Worm (Caenorhabditis elegans) whole organism, early embryonic: Measurements from ENCODE around the gene C05C12.4.

Experiments used
- B0310.2 ChIP-seq: sonication (generic microtip); optimal IDR thresholded peaks from 2 replicates; lab custom pipeline; 2016; ENCODE audit warnings: mild to moderate bottlenecking, missing genetic modification characterization, missing compliant biosample characterization
- F13C5.2 ChIP-seq: sonication (generic microtip); optimal IDR thresholded peaks from 2 replicates; lab custom pipeline; 2017; ENCODE audit warnings: mild to moderate bottlenecking, missing genetic modification characterization, inconsistent platforms, missing compliant biosample characterization
- ama-1 ChIP-seq: fragments of 150-350 bp; optimal IDR thresholded peaks from 2 replicates; lab custom pipeline; 2014
- ceh-13 ChIP-seq: fragments of 200-800 bp; sonication (Bioruptor generic); optimal IDR thresholded peaks from 2 replicates; lab custom pipeline; 2018; ENCODE audit warnings: mild to moderate bottlenecking, missing genetic modification characterization, missing compliant biosample characterization
- ceh-36 ChIP-seq: sonication (generic microtip); optimal IDR thresholded peaks from 2 replicates; lab custom pipeline; 2016; ENCODE audit warnings: missing genetic modification characterization, inconsistent platforms, missing compliant biosample characterization
- scrt-1 ChIP-seq: fragments of 200-800 bp; sonication (Bioruptor generic); IDR thresholded peaks from 2 replicates; pipeline ENCODE4 v1.3.6; 2022; ENCODE audit warnings: missing genetic modification characterization, missing compliant biosample characterization
- tra-4 ChIP-seq: sonication (generic microtip); optimal IDR thresholded peaks from 2 replicates; lab custom pipeline; 2017; ENCODE audit warnings: missing genetic modification characterization, missing compliant biosample characterization

DNA sequence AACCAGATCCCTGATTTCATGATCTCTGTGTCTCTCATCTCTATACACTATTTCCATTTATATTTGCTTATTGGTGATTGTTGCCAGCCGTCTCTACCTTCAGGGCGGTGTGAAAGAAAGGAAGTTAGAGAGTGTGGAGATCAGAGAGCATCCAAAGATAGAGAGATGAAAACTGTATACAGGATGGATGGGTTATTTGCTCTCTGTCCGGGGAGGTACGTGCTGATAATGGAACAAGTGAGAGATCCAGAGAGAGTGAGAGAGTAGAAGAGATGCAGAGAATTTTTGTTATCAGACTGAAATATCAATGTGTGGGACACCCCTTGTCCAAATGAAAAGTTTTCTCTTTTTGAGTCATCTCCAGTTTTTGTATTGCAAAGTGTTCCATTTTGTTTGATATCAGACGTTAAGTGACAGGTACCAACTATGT lies 36.2 kb upstream of the C05C12.4 start:
- TF ChIP-seq ama-1 (lab: Kevin White, UChicago) = no peak
- TF ChIP-seq tra-4 = no peak
- no peak for TF ChIP-seq F13C5.2 (tag; lab: Kevin White, UChicago)
- no peak for TF ChIP-seq scrt-1
- no peak for TF ChIP-seq ceh-36 (tag; lab: Kevin White, UChicago)
- no peak for TF ChIP-seq ceh-13 (GFP tag; lab: Kevin White, UChicago)
- TF ChIP-seq B0310.2 (tag; lab: Kevin White, UChicago) = no peak
